Worm (Caenorhabditis elegans): ENCODE data around the gene C44H4.4.
A peak's percentile ranks its signal among the peaks of the same experiment; 100 is the strongest.

C44H4.4 gene

ce11 chrX:14560297-14560680 is 28.6 kb downstream of the C44H4.4 start (continued):
- no peak for TF ChIP-seq snpc-3.4 (tag; optimal IDR thresholded peaks at IDR 0.05)
- peak; percentile 32 for TF ChIP-seq F22D6.2 (tag; optimal IDR thresholded peaks at IDR 0.05)
- TF ChIP-seq ceh-79 (tag; optimal IDR thresholded peaks at IDR 0.05), result no peak
- TF ChIP-seq T26A5.8 (tag; optimal IDR thresholded peaks at IDR 0.05), result no peak
- TF ChIP-seq B0336.3 (GFP tag; IDR thresholded peaks at IDR 0.05), result 0 out of 2 replicates have a peak, but pooled peaks have one; percentile 66
- no peak for TF ChIP-seq Y53G8AR.9 (GFP tag; conservative IDR thresholded peaks at IDR 0.05)
- TF ChIP-seq bed-2 (GFP tag; IDR thresholded peaks at IDR 0.05), result no peak
- TF ChIP-seq mcd-1 (GFP tag; IDR thresholded peaks at IDR 0.05), result peak; percentile 52
- TF ChIP-seq dpff-1 (tag; optimal IDR thresholded peaks at IDR 0.05), result no peak
- TF ChIP-seq C06A6.2 (GFP tag; conservative IDR thresholded peaks at IDR 0.05), result peak; percentile 75
- TF ChIP-seq nfya-2 (GFP tag; IDR thresholded peaks at IDR 0.05), result no peak
- TF ChIP-seq rcor-1 (GFP tag; IDR thresholded peaks at IDR 0.05), result peak; percentile 49
- no peak for TF ChIP-seq athp-1 (tag; optimal IDR thresholded peaks at IDR 0.05)
- no peak for TF ChIP-seq F52B5.7 (tag; optimal IDR thresholded peaks at IDR 0.05)
- no peak for TF ChIP-seq lin-35 (GFP tag; optimal IDR thresholded peaks at IDR 0.05)
- no peak for TF ChIP-seq lir-1 (GFP tag; conservative IDR thresholded peaks at IDR 0.05)
- TF ChIP-seq F55B11.4 (tag; optimal IDR thresholded peaks at IDR 0.05; ENCODE audit: borderline replicate concordance, insufficient read depth), result no peak
- TF ChIP-seq ztf-3 (GFP tag; optimal IDR thresholded peaks at IDR 0.05), result peak; percentile 10
- TF ChIP-seq lsl-1 (GFP tag; optimal IDR thresholded peaks at IDR 0.05), result no peak
- no peak for TF ChIP-seq rec-8 (tag; optimal IDR thresholded peaks at IDR 0.05)
- no peak for TF ChIP-seq F33H1.4 (GFP tag; IDR thresholded peaks at IDR 0.05)
- TF ChIP-seq let-526 (GFP tag; IDR thresholded peaks at IDR 0.05), result peak; percentile 27; the same call in 1 of the 2 replicates
- no peak for TF ChIP-seq B0019.2 (GFP tag; conservative IDR thresholded peaks at IDR 0.05)
- peak; percentile 9 to 37 for TF ChIP-seq let-607 (tag; optimal IDR thresholded peaks at IDR 0.05)
- no peak for TF ChIP-seq ceh-40 (GFP tag; IDR thresholded peaks at IDR 0.05)
- TF ChIP-seq mel-28 (tag; optimal IDR thresholded peaks at IDR 0.05; ENCODE audit: borderline replicate concordance), result no peak
- no peak for TF ChIP-seq hlh-12 (tag; optimal IDR thresholded peaks at IDR 0.05)
- TF ChIP-seq tlf-1 (GFP tag; optimal IDR thresholded peaks at IDR 0.05), result peak; percentile 66
- no peak for TF ChIP-seq F39B2.1 (GFP tag; IDR thresholded peaks at IDR 0.05)
- no peak for TF ChIP-seq lag-1 (GFP tag; IDR thresholded peaks at IDR 0.05)
- no peak for TF ChIP-seq B0035.1 (tag; optimal IDR thresholded peaks at IDR 0.05)
- TF ChIP-seq snpc-1.3 (tag; optimal IDR thresholded peaks at IDR 0.05; ENCODE audit: insufficient read depth), result no peak
- peak; percentile 78 for TF ChIP-seq K11D2.4 (GFP tag; IDR thresholded peaks at IDR 0.05)
- no peak for TF ChIP-seq egrh-3 (GFP tag; IDR thresholded peaks at IDR 0.05)
- no peak for TF ChIP-seq Y53F4B.3 (GFP tag; IDR thresholded peaks at IDR 0.05)
- no peak for TF ChIP-seq madf-3 (GFP tag; IDR thresholded peaks at IDR 0.05)
- TF ChIP-seq pha-4 (tag; optimal IDR thresholded peaks at IDR 0.05), result peak; percentile 83
- TF ChIP-seq Y67H2A.10 (GFP tag; conservative IDR thresholded peaks at IDR 0.05), result no peak
- peak; percentile 92 for TF ChIP-seq atf-7 (tag; optimal IDR thresholded peaks at IDR 0.05)
- TF ChIP-seq nfya-1 (tag; optimal IDR thresholded peaks at IDR 0.05; ENCODE audit: borderline replicate concordance, insufficient read depth), result no peak
- no peak for TF ChIP-seq sdz-38 (tag; optimal IDR thresholded peaks at IDR 0.05)
- TF ChIP-seq madf-6 (GFP tag; IDR thresholded peaks at IDR 0.05), result no peak
- peak; percentile 67 for TF ChIP-seq gei-17 (GFP tag; optimal IDR thresholded peaks at IDR 0.05)
- no peak for TF ChIP-seq lsy-27 (tag; optimal IDR thresholded peaks at IDR 0.05; ENCODE audit: borderline replicate concordance, insufficient read depth)
- TF ChIP-seq unc-130 (GFP tag; optimal IDR thresholded peaks at IDR 0.05), result no peak
- no peak; the same call in 1 of the 2 replicates for TF ChIP-seq ztf-6 (GFP tag; IDR thresholded peaks at IDR 0.05)
- no peak for TF ChIP-seq sptf-2 (GFP tag; optimal IDR thresholded peaks at IDR 0.05)
- TF ChIP-seq F37B4.10 (GFP tag; IDR thresholded peaks at IDR 0.05), result no peak

All from whole organism, young adult.